In the genomic region with DNA sequence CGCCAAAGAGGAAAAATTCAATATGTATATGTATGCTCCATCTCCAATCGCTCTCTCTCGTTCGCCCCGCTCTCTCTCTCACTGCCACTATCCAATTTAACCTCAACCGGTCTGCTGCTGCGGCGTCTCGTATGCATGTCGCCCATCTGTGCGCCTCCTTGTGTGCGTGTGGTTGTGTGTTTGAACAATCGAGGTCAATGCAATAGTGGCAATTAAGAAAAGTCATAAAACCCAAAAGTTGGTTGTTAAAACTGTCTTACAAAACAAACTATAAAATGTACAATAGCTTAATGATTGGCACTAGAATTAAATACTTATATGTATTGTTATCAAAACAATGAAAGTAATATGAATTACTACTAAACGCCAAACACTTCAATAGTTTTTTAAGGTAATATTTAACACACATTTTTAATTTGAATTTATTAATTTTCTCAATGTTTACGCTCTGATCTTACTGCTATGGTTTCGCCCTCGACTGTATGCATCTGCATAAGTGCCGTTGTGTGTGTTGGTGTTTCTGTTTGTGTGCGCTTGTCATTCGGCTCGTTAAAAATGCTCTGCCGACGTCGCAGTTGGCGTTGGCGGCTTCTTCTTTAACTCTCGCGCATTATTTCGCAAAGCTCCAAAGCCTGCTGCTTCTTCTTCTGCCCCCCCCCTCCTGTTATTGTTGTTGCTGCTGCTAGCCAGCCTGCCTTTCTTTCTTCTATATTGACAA, we compare ENCODE assay signal across 1 fruit fly cellular context.
TF ChIP-seq lines count a peak whose summit lies in the region.

No protein-coding gene starts in this region.

TF ChIP-seq in whole organism, embryonic, 481 proteins besides CTCF, POLR2A, EP300 and RAD21 (continued from another document and continues in another):
- TF ChIP-seq Deaf1 (tag; optimal IDR thresholded peaks at IDR 0.05; lab: Kevin White, UChicago), result peak; percentile 87
- TF ChIP-seq esg (GFP tag; conservative IDR thresholded peaks at IDR 0.05; lab: Robert Waterston, UW), result peak; percentile 94
- peak; percentile 99 for TF ChIP-seq CG13424 (tag; optimal IDR thresholded peaks at IDR 0.05; lab: Kevin White, UChicago)
- peak; percentile 78 for TF ChIP-seq B-H2 (GFP tag; optimal IDR thresholded peaks at IDR 0.05; lab: Kevin White, UChicago)
- peak; percentile 97 for TF ChIP-seq CG12299 (tag; optimal IDR thresholded peaks at IDR 0.05; lab: Kevin White, UChicago)
- peak; percentile 98 for TF ChIP-seq CG15269 (tag; optimal IDR thresholded peaks at IDR 0.05; lab: Kevin White, UChicago)
- TF ChIP-seq tio (GFP tag; optimal IDR thresholded peaks at IDR 0.05; lab: Kevin White, UChicago), result peak; percentile 97
- TF ChIP-seq eve (GFP tag; optimal IDR thresholded peaks at IDR 0.05; lab: Kevin White, UChicago), result peak; percentile 79 to 100
- peak; percentile 66 for TF ChIP-seq Elba2 (GFP tag; optimal IDR thresholded peaks at IDR 0.05; lab: Kevin White, UChicago)
- TF ChIP-seq CG9817 (tag; optimal IDR thresholded peaks at IDR 0.05; lab: Kevin White, UChicago), result peak; percentile 93
- no peak for TF ChIP-seq CG42726 (GFP tag; IDR thresholded peaks at IDR 0.05; lab: Robert Waterston, UW; ENCODE audit: partially characterized antibody)
- no peak for TF ChIP-seq lov (optimal IDR thresholded peaks at IDR 0.05; lab: Kevin White, UChicago)
- TF ChIP-seq lov (GFP tag; IDR thresholded peaks at IDR 0.05; lab: Robert Waterston, UW), result no peak
- TF ChIP-seq Fer2 (tag; optimal IDR thresholded peaks at IDR 0.05; lab: Kevin White, UChicago), result peak; percentile 94
- TF ChIP-seq row (GFP tag; IDR thresholded peaks at IDR 0.05; lab: Robert Waterston, UW), result peak; percentile 97
- peak; percentile 75 for TF ChIP-seq CG3995 (GFP tag; optimal IDR thresholded peaks at IDR 0.05; lab: Kevin White, UChicago)
- TF ChIP-seq CG32532 (GFP tag; IDR thresholded peaks at IDR 0.05; lab: Robert Waterston, UW), result peak; percentile 91
- TF ChIP-seq CG12236 (GFP tag; optimal IDR thresholded peaks at IDR 0.05; lab: Kevin White, UChicago), result peak; percentile 79
- TF ChIP-seq ap (GFP tag; IDR thresholded peaks at IDR 0.05; lab: Robert Waterston, UW), result peak; percentile 86
- peak; percentile 88 for TF ChIP-seq CG4854 (GFP tag; optimal IDR thresholded peaks at IDR 0.05; lab: Kevin White, UChicago)
- TF ChIP-seq Dref (GFP tag; IDR thresholded peaks at IDR 0.05; lab: Robert Waterston, UW), result no peak
- TF ChIP-seq abd-A (tag; optimal IDR thresholded peaks at IDR 0.05; lab: Kevin White, UChicago), result peak; percentile 91
- TF ChIP-seq CG18599 (GFP tag; optimal IDR thresholded peaks at IDR 0.05; lab: Kevin White, UChicago), result peak; percentile 96
- TF ChIP-seq Gsc (GFP tag; IDR thresholded peaks at IDR 0.05; lab: Robert Waterston, UW), result no peak
- peak; percentile 95 for TF ChIP-seq lmd (GFP tag; IDR thresholded peaks at IDR 0.05; lab: Robert Waterston, UW)
- peak; percentile 98 for TF ChIP-seq Ssrp (tag; optimal IDR thresholded peaks at IDR 0.05; lab: Kevin White, UChicago)
- TF ChIP-seq scrt (GFP tag; optimal IDR thresholded peaks at IDR 0.05; lab: Kevin White, UChicago), result peak; percentile 95
- peak; percentile 97 for TF ChIP-seq HHEX (GFP tag; optimal IDR thresholded peaks at IDR 0.05; lab: Kevin White, UChicago)
- peak; percentile 95 for TF ChIP-seq CG10147 (GFP tag; optimal IDR thresholded peaks at IDR 0.05; lab: Kevin White, UChicago)
- peak; percentile 76 for TF ChIP-seq CG3838 (GFP tag; optimal IDR thresholded peaks at IDR 0.05; lab: Kevin White, UChicago)
- TF ChIP-seq mld (GFP tag; IDR thresholded peaks at IDR 0.05; lab: Robert Waterston, UW; ENCODE audit: partially characterized antibody), result no peak
- TF ChIP-seq CG10267 (tag; optimal IDR thresholded peaks at IDR 0.05; lab: Kevin White, UChicago), result peak; percentile 96
- peak; percentile 74 for TF ChIP-seq CG7786 (GFP tag; optimal IDR thresholded peaks at IDR 0.05; lab: Kevin White, UChicago)
- peak; percentile 92 for TF ChIP-seq CG30431 (GFP tag; optimal IDR thresholded peaks at IDR 0.05; lab: Kevin White, UChicago)
- peak; percentile 97 for TF ChIP-seq grau (tag; optimal IDR thresholded peaks at IDR 0.05; lab: Kevin White, UChicago)
- 0 out of 2 replicates have a peak, but pooled peaks have one; percentile 57 for TF ChIP-seq CG16779 (GFP tag; IDR thresholded peaks at IDR 0.05; lab: Robert Waterston, UW)
- TF ChIP-seq eyg (GFP tag; optimal IDR thresholded peaks at IDR 0.05; lab: Kevin White, UChicago), result peak; percentile 56
- no peak for TF ChIP-seq pzg (GFP tag; optimal IDR thresholded peaks at IDR 0.05; lab: Kevin White, UChicago)
- peak; percentile 84 for TF ChIP-seq fd64A (GFP tag; optimal IDR thresholded peaks at IDR 0.05; lab: Kevin White, UChicago)
- TF ChIP-seq Asciz (GFP tag; optimal IDR thresholded peaks at IDR 0.05; lab: Kevin White, UChicago), result peak; percentile 98
- peak; percentile 98 for TF ChIP-seq CG15601 (tag; optimal IDR thresholded peaks at IDR 0.05; lab: Kevin White, UChicago)
- TF ChIP-seq sqz (GFP tag; optimal IDR thresholded peaks at IDR 0.05; lab: Kevin White, UChicago), result peak; percentile 98
- peak; percentile 96 for TF ChIP-seq CG2202 (tag; optimal IDR thresholded peaks at IDR 0.05; lab: Kevin White, UChicago)
- peak; percentile 66 for TF ChIP-seq CG10565 (GFP tag; optimal IDR thresholded peaks at IDR 0.05; lab: Kevin White, UChicago)
- peak; percentile 89 for TF ChIP-seq gce (GFP tag; IDR thresholded peaks at IDR 0.05; lab: Robert Waterston, UW)
- peak; percentile 97 for TF ChIP-seq salm (tag; optimal IDR thresholded peaks at IDR 0.05; lab: Kevin White, UChicago)
- TF ChIP-seq CG10274 (GFP tag; optimal IDR thresholded peaks at IDR 0.05; lab: Kevin White, UChicago), result peak; percentile 89
- no peak for TF ChIP-seq dan (GFP tag; IDR thresholded peaks at IDR 0.05; lab: Robert Waterston, UW)
- peak; percentile 97 for TF ChIP-seq CG3281 (GFP tag; optimal IDR thresholded peaks at IDR 0.05; lab: Kevin White, UChicago)
- TF ChIP-seq Aef1 (GFP tag; IDR thresholded peaks at IDR 0.05; lab: Robert Waterston, UW), result peak; percentile 84
- TF ChIP-seq ewg (GFP tag; optimal IDR thresholded peaks at IDR 0.05; lab: Kevin White, UChicago), result peak; percentile 91
- TF ChIP-seq caup (GFP tag; optimal IDR thresholded peaks at IDR 0.05; lab: Kevin White, UChicago; ENCODE audit: severe bottlenecking), result peak; percentile 95
- peak; percentile 87 for TF ChIP-seq slbo (GFP tag; IDR thresholded peaks at IDR 0.05; lab: Robert Waterston, UW)
- peak; percentile 98 for TF ChIP-seq CG15011 (GFP tag; optimal IDR thresholded peaks at IDR 0.05; lab: Kevin White, UChicago)
- TF ChIP-seq CG17829 (tag; optimal IDR thresholded peaks at IDR 0.05; lab: Kevin White, UChicago), result peak; percentile 99
- TF ChIP-seq CG4360 (GFP tag; IDR thresholded peaks at IDR 0.05; lab: Robert Waterston, UW), result peak; percentile 70
- TF ChIP-seq sug (tag; optimal IDR thresholded peaks at IDR 0.05; lab: Kevin White, UChicago), result peak; percentile 95
- TF ChIP-seq Doc2 (GFP tag; IDR thresholded peaks at IDR 0.05; lab: Robert Waterston, UW), result no peak; the same call in 1 of the 2 replicates
- peak in 1 of 2 experiments; percentile 99 for TF ChIP-seq Eip74EF (GFP tag; optimal IDR thresholded peaks at IDR 0.05; lab: Kevin White, UChicago)
- TF ChIP-seq Usf (GFP tag; optimal IDR thresholded peaks at IDR 0.05; lab: Kevin White, UChicago), result peak; percentile 95
- TF ChIP-seq CG17361 (GFP tag; IDR thresholded peaks at IDR 0.05; lab: Robert Waterston, UW), result peak; percentile 99
- peak; percentile 80 for TF ChIP-seq CG31365 (tag; optimal IDR thresholded peaks at IDR 0.05; lab: Kevin White, UChicago)
- peak; percentile 97 for TF ChIP-seq CG31441 (GFP tag; IDR thresholded peaks at IDR 0.05; lab: Robert Waterston, UW)
- TF ChIP-seq CG7987 (GFP tag; optimal IDR thresholded peaks at IDR 0.05; lab: Kevin White, UChicago), result peak; percentile 89
- no peak for TF ChIP-seq CG16813 (GFP tag; IDR thresholded peaks at IDR 0.05; lab: Robert Waterston, UW; ENCODE audit: partially characterized antibody)
- peak; percentile 83 for TF ChIP-seq vfl (GFP tag; optimal IDR thresholded peaks at IDR 0.05; lab: Kevin White, UChicago)
- TF ChIP-seq pnt (GFP tag; optimal IDR thresholded peaks at IDR 0.05; lab: Kevin White, UChicago), result peak; percentile 87
- TF ChIP-seq Awh (GFP tag; IDR thresholded peaks at IDR 0.05; lab: Robert Waterston, UW), result peak; percentile 87
- TF ChIP-seq gsb-n (tag; optimal IDR thresholded peaks at IDR 0.05; lab: Kevin White, UChicago), result peak; percentile 98
- peak; percentile 90 for TF ChIP-seq Jarid2 (GFP tag; optimal IDR thresholded peaks at IDR 0.05; lab: Kevin White, UChicago)
- TF ChIP-seq CG10959 (GFP tag; IDR thresholded peaks at IDR 0.05; lab: Robert Waterston, UW), result peak; percentile 77
- peak; percentile 95 for TF ChIP-seq CG17568 (GFP tag; optimal IDR thresholded peaks at IDR 0.05; lab: Kevin White, UChicago)
- TF ChIP-seq CG4707 (GFP tag; optimal IDR thresholded peaks at IDR 0.05; lab: Kevin White, UChicago), result peak; percentile 89
- peak; percentile 93 to 99 for TF ChIP-seq Hr51 (GFP tag; optimal IDR thresholded peaks at IDR 0.05; lab: Kevin White, UChicago)
- TF ChIP-seq sima (GFP tag; optimal IDR thresholded peaks at IDR 0.05; lab: Kevin White, UChicago), result peak; percentile 56
- peak; percentile 66; the same call in 3 of the 4 replicates for TF ChIP-seq chinmo (GFP tag; IDR thresholded peaks at IDR 0.05; lab: Robert Waterston, UW; ENCODE audit: partially characterized antibody)
- TF ChIP-seq CHES-1-like (GFP tag; optimal IDR thresholded peaks at IDR 0.05; lab: Kevin White, UChicago), result peak; percentile 62
- peak; percentile 78 for TF ChIP-seq ssp (GFP tag; IDR thresholded peaks at IDR 0.05; lab: Robert Waterston, UW)
- peak; percentile 50 for TF ChIP-seq ERR (GFP tag; optimal IDR thresholded peaks at IDR 0.05; lab: Kevin White, UChicago)
- TF ChIP-seq cg (GFP tag; optimal IDR thresholded peaks at IDR 0.05; lab: Kevin White, UChicago), result peak; percentile 94
- peak; percentile 81 for TF ChIP-seq dati (GFP tag; IDR thresholded peaks at IDR 0.05; lab: Robert Waterston, UW)
- TF ChIP-seq odd (GFP tag; optimal IDR thresholded peaks at IDR 0.05; lab: Kevin White, UChicago), result peak; percentile 99
- peak; percentile 91 for TF ChIP-seq zfh1 (GFP tag; IDR thresholded peaks at IDR 0.05; lab: Robert Waterston, UW)
- peak; percentile 64 for TF ChIP-seq NC2α (GFP tag; optimal IDR thresholded peaks at IDR 0.05; lab: Kevin White, UChicago)
- peak; percentile 90 for TF ChIP-seq CG32772 (GFP tag; IDR thresholded peaks at IDR 0.05; lab: Robert Waterston, UW)
- peak; percentile 84 for TF ChIP-seq CG14050 (GFP tag; IDR thresholded peaks at IDR 0.05; lab: Robert Waterston, UW)
- peak; percentile 95 for TF ChIP-seq Fer3 (tag; optimal IDR thresholded peaks at IDR 0.05; lab: Kevin White, UChicago)
- no peak for TF ChIP-seq amos (GFP tag; IDR thresholded peaks at IDR 0.05; lab: Robert Waterston, UW; ENCODE audit: partially characterized antibody)
- peak; percentile 92 for TF ChIP-seq CG13123 (GFP tag; optimal IDR thresholded peaks at IDR 0.05; lab: Kevin White, UChicago)
- TF ChIP-seq stc (GFP tag; IDR thresholded peaks at IDR 0.05; lab: Robert Waterston, UW), result peak; percentile 92
- peak; percentile 79; the same call in 2 of the 3 replicates for TF ChIP-seq C15 (GFP tag; IDR thresholded peaks at IDR 0.05; lab: Robert Waterston, UW)
- peak; percentile 98 for TF ChIP-seq CG8388 (GFP tag; optimal IDR thresholded peaks at IDR 0.05; lab: Kevin White, UChicago)
- peak; percentile 97 for TF ChIP-seq CG6854 (GFP tag; optimal IDR thresholded peaks at IDR 0.05; lab: Kevin White, UChicago)
- TF ChIP-seq Ets97D (GFP tag; optimal IDR thresholded peaks at IDR 0.05; lab: Kevin White, UChicago), result peak; percentile 65
- peak; percentile 85 for TF ChIP-seq Taf1 (GFP tag; IDR thresholded peaks at IDR 0.05; lab: Robert Waterston, UW)
- peak; percentile 45; the same call in 1 of the 2 replicates for TF ChIP-seq NFAT (GFP tag; IDR thresholded peaks at IDR 0.05; lab: Robert Waterston, UW)
- peak; percentile 83 for TF ChIP-seq NC2β (GFP tag; optimal IDR thresholded peaks at IDR 0.05; lab: Kevin White, UChicago)
- TF ChIP-seq lab (GFP tag; optimal IDR thresholded peaks at IDR 0.05; lab: Kevin White, UChicago), result peak; percentile 96
- peak; percentile 64 for TF ChIP-seq zfh2 (GFP tag; optimal IDR thresholded peaks at IDR 0.05; lab: Kevin White, UChicago)
- TF ChIP-seq Hmx (GFP tag; optimal IDR thresholded peaks at IDR 0.05; lab: Kevin White, UChicago), result peak; percentile 87
- peak; percentile 99 for TF ChIP-seq CG33557 (GFP tag; optimal IDR thresholded peaks at IDR 0.05; lab: Kevin White, UChicago)
- TF ChIP-seq CG17385 (GFP tag; optimal IDR thresholded peaks at IDR 0.05; lab: Kevin White, UChicago), result peak; percentile 96
- peak; percentile 57 for TF ChIP-seq GATAe (GFP tag; conservative IDR thresholded peaks at IDR 0.05; lab: Robert Waterston, UW)
- peak; percentile 97 for TF ChIP-seq nau (GFP tag; optimal IDR thresholded peaks at IDR 0.05; lab: Kevin White, UChicago)
- TF ChIP-seq CG11504 (tag; optimal IDR thresholded peaks at IDR 0.05; lab: Kevin White, UChicago), result peak; percentile 98
- TF ChIP-seq CG6272 (GFP tag; IDR thresholded peaks at IDR 0.05; lab: Robert Waterston, UW), result peak; percentile 74
- TF ChIP-seq dmrt11E (tag; optimal IDR thresholded peaks at IDR 0.05; lab: Kevin White, UChicago), result peak; percentile 98
- peak; percentile 60 for TF ChIP-seq CG8944 (GFP tag; optimal IDR thresholded peaks at IDR 0.05; lab: Kevin White, UChicago)
- TF ChIP-seq Ptx1 (GFP tag; IDR thresholded peaks at IDR 0.05; lab: Robert Waterston, UW), result peak; percentile 93
- 0 out of 2 replicates have a peak, but pooled peaks have one; percentile 57 for TF ChIP-seq Lim3 (GFP tag; IDR thresholded peaks at IDR 0.05; lab: Robert Waterston, UW)
- peak; percentile 94 for TF ChIP-seq CG6683 (GFP tag; optimal IDR thresholded peaks at IDR 0.05; lab: Kevin White, UChicago)
- TF ChIP-seq da (GFP tag; optimal IDR thresholded peaks at IDR 0.05; lab: Kevin White, UChicago), result peak; percentile 52
- peak; percentile 84 for TF ChIP-seq btn (GFP tag; optimal IDR thresholded peaks at IDR 0.05; lab: Kevin White, UChicago)
- peak; percentile 53 for TF ChIP-seq shn (GFP tag; optimal IDR thresholded peaks at IDR 0.05; lab: Kevin White, UChicago)
- TF ChIP-seq Dad (GFP tag; optimal IDR thresholded peaks at IDR 0.05; lab: Kevin White, UChicago), result peak; percentile 78
- TF ChIP-seq usp (GFP tag; optimal IDR thresholded peaks at IDR 0.05; lab: Kevin White, UChicago), result no peak
- peak; percentile 92 for TF ChIP-seq HLH3B (GFP tag; IDR thresholded peaks at IDR 0.05; lab: Robert Waterston, UW)
- no peak for TF ChIP-seq Doc3 (GFP tag; IDR thresholded peaks at IDR 0.05; lab: Robert Waterston, UW; ENCODE audit: partially characterized antibody)
- peak; percentile 89; the same call in 1 of the 2 replicates for TF ChIP-seq CG10366 (GFP tag; IDR thresholded peaks at IDR 0.05; lab: Robert Waterston, UW)
- TF ChIP-seq CG18011 (GFP tag; optimal IDR thresholded peaks at IDR 0.05; lab: Kevin White, UChicago), result peak; percentile 80
